Worm (Caenorhabditis elegans) whole organism, L3 larva: ENCODE results near the gene F40G12.6.

Experiments
- R02D3.7 ChIP-seq: fragments of 150-350 bp; optimal IDR thresholded peaks from 2 replicates; lab custom pipeline; 2014; ENCODE audit warnings: missing biosample characterization, missing genetic modification characterization
- ZK546.5 ChIP-seq: sonication (generic microtip); optimal IDR thresholded peaks from 2 replicates; lab custom pipeline; 2017; ENCODE audit warnings: missing biosample characterization, missing genetic modification characterization
- aly-2 ChIP-seq: fragments of 150-350 bp; optimal IDR thresholded peaks from 2 replicates; lab custom pipeline; 2014; ENCODE audit warnings: missing biosample characterization, missing genetic modification characterization
- ama-1 ChIP-seq: fragments of 150-350 bp; optimal IDR thresholded peaks from 2 replicates; lab custom pipeline; 2018
- ceh-16 ChIP-seq: sonication (generic microtip); optimal IDR thresholded peaks from 2 replicates; lab custom pipeline; 2017; ENCODE audit warnings: missing biosample characterization, missing genetic modification characterization
- ceh-28 ChIP-seq: fragments of 150-350 bp; optimal IDR thresholded peaks from 2 replicates; lab custom pipeline; 2014; ENCODE audit warnings: missing biosample characterization, missing genetic modification reagents, missing genetic modification characterization
- ceh-82 ChIP-seq: fragments of 150-350 bp; optimal IDR thresholded peaks from 2 replicates; lab custom pipeline; 2014; ENCODE audit warnings: missing biosample characterization, missing genetic modification characterization
- ceh-9 ChIP-seq: sonication (generic microtip); optimal IDR thresholded peaks from 2 replicates; lab custom pipeline; 2018; ENCODE audit warnings: missing biosample characterization, missing genetic modification characterization
- daf-12 ChIP-seq: fragments of 150-350 bp; optimal IDR thresholded peaks from 2 replicates; lab custom pipeline; 2014; ENCODE audit warnings: missing biosample characterization, missing genetic modification reagents, missing genetic modification characterization
- egl-27 ChIP-seq: sonication (generic microtip); optimal IDR thresholded peaks from 4 replicates; lab custom pipeline; 2017; ENCODE audit warnings: missing biosample characterization, missing genetic modification reagents, missing genetic modification characterization
- egl-5 ChIP-seq: fragments of 150-350 bp; optimal IDR thresholded peaks from 2 replicates; lab custom pipeline; 2017; ENCODE audit warnings: missing biosample characterization, missing genetic modification reagents, missing genetic modification characterization, inconsistent platforms
- elt-1 ChIP-seq: fragments of 150-350 bp; optimal IDR thresholded peaks from 2 replicates; lab custom pipeline; 2014; ENCODE audit warnings: missing biosample characterization, missing genetic modification characterization
- elt-2 ChIP-seq: sonication (generic microtip); optimal IDR thresholded peaks from 2 replicates; lab custom pipeline; 2016; ENCODE audit warnings: missing genetic modification reagents, mild to moderate bottlenecking, missing genetic modification characterization, missing compliant biosample characterization
- eor-1 ChIP-seq, 2 experiments: fragments of 150-350 bp; optimal IDR thresholded peaks; 2 replicates each; lab custom pipeline; 2014 to 2018; ENCODE audit warnings: missing biosample characterization in 2 of 2, missing genetic modification characterization in 2 of 2
- fkh-10 ChIP-seq: sonication (generic microtip); optimal IDR thresholded peaks from 2 replicates; lab custom pipeline; 2017; ENCODE audit warnings: missing biosample characterization, missing genetic modification reagents, missing genetic modification characterization
- fkh-2 ChIP-seq: fragments of 150-350 bp; optimal IDR thresholded peaks from 2 replicates; lab custom pipeline; 2014; ENCODE audit warnings: missing biosample characterization, missing genetic modification reagents, missing genetic modification characterization
- fos-1 ChIP-seq: fragments of 150-350 bp; optimal IDR thresholded peaks from 2 replicates; lab custom pipeline; 2014; ENCODE audit warnings: missing biosample characterization, missing genetic modification characterization
- jun-1 ChIP-seq: fragments of 150-350 bp; optimal IDR thresholded peaks from 2 replicates; lab custom pipeline; 2014; ENCODE audit warnings: missing biosample characterization, missing genetic modification reagents, missing genetic modification characterization
- lin-15B ChIP-seq: fragments of 150-350 bp; optimal IDR thresholded peaks from 2 replicates; lab custom pipeline; 2014; ENCODE audit warnings: missing biosample characterization, missing genetic modification characterization
- lin-39 ChIP-seq: fragments of 150-350 bp; optimal IDR thresholded peaks from 2 replicates; lab custom pipeline; 2018; ENCODE audit warnings: missing biosample characterization, missing genetic modification reagents, missing genetic modification characterization
- lsy-12 ChIP-seq: sonication (generic microtip); optimal IDR thresholded peaks from 2 replicates; lab custom pipeline; 2016; ENCODE audit warnings: mild to moderate bottlenecking, missing genetic modification characterization, missing compliant biosample characterization
- mdl-1 ChIP-seq: fragments of 150-350 bp; optimal IDR thresholded peaks from 2 replicates; lab custom pipeline; 2014; ENCODE audit warnings: missing biosample characterization, missing genetic modification characterization
- nhr-11 ChIP-seq: fragments of 150-350 bp; optimal IDR thresholded peaks from 2 replicates; lab custom pipeline; 2014; ENCODE audit warnings: missing biosample characterization, missing genetic modification characterization
- nhr-12 ChIP-seq: fragments of 150-350 bp; optimal IDR thresholded peaks from 2 replicates; lab custom pipeline; 2014; ENCODE audit warnings: missing biosample characterization, missing genetic modification characterization
- nhr-237 ChIP-seq: fragments of 150-350 bp; optimal IDR thresholded peaks from 2 replicates; lab custom pipeline; 2014; ENCODE audit warnings: missing biosample characterization, missing genetic modification characterization
- nhr-25 ChIP-seq: sonication (generic microtip); optimal IDR thresholded peaks from 2 replicates; lab custom pipeline; 2017; ENCODE audit warnings: missing biosample characterization, missing genetic modification characterization
- nhr-28 ChIP-seq: fragments of 150-350 bp; optimal IDR thresholded peaks from 2 replicates; lab custom pipeline; 2014; ENCODE audit warnings: missing biosample characterization, missing genetic modification characterization
- nhr-43 ChIP-seq: sonication (generic microtip); optimal IDR thresholded peaks from 2 replicates; lab custom pipeline; 2016; ENCODE audit warnings: mild to moderate bottlenecking, missing genetic modification characterization, missing compliant biosample characterization; ENCODE audit not compliant: poor library complexity, severe bottlenecking
- nhr-67 ChIP-seq: fragments of 150-350 bp; optimal IDR thresholded peaks from 2 replicates; lab custom pipeline; 2014; ENCODE audit warnings: missing biosample characterization, missing genetic modification characterization
- nhr-77 ChIP-seq: fragments of 150-350 bp; optimal IDR thresholded peaks from 2 replicates; lab custom pipeline; 2014; ENCODE audit warnings: missing biosample characterization, missing genetic modification characterization
- pha-4 ChIP-seq: fragments of 150-350 bp; optimal IDR thresholded peaks from 2 replicates; lab custom pipeline; 2014; ENCODE audit warnings: missing biosample characterization, missing genetic modification reagents, missing genetic modification characterization
- pqm-1 ChIP-seq: fragments of 150-350 bp; optimal IDR thresholded peaks from 2 replicates; lab custom pipeline; 2017; ENCODE audit warnings: missing biosample characterization, missing genetic modification characterization, inconsistent platforms
- sea-2 ChIP-seq: fragments of 150-350 bp; sonication (generic microtip); optimal IDR thresholded peaks from 4 replicates; lab custom pipeline; 2014; ENCODE audit warnings: missing biosample characterization, missing genetic modification reagents, missing genetic modification characterization
- tbx-2 ChIP-seq: sonication (generic microtip); optimal IDR thresholded peaks from 2 replicates; lab custom pipeline; 2016; ENCODE audit warnings: mild to moderate bottlenecking, missing genetic modification characterization, missing compliant biosample characterization
- unc-39 ChIP-seq: sonication (generic microtip); optimal IDR thresholded peaks from 4 replicates; lab custom pipeline; 2017; ENCODE audit warnings: missing biosample characterization, missing genetic modification characterization
- zag-1 ChIP-seq: fragments of 150-350 bp; optimal IDR thresholded peaks from 2 replicates; lab custom pipeline; 2014; ENCODE audit warnings: missing biosample characterization, missing genetic modification characterization
- ztf-11 ChIP-seq: fragments of 150-350 bp; optimal IDR thresholded peaks from 2 replicates; lab custom pipeline; 2014; ENCODE audit warnings: missing biosample characterization, missing genetic modification characterization

The F40G12.6 gene

DNA sequence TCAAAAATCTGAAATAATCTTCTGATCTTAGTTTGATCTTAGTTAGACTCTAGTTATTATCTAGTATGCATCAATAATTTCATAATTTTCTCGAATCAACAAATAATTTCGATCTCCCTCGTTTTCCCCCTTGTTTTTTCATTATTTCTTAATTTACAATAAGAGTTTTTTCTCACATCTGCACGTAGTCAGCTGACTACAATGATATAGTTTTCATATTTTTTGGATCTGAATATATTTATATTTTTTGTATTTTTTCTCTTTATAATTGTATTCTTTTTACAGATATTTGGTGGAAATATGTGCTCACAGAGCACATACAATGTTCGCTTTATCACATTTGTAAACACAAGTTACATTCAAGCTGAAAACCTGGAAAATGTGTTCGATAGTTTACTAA lies 29.0 kb downstream of the F40G12.6 start, which contains the start of gene sre-7:
sre-7 (plus strand) TSS at position 301 of the 400 bp plus-strand sequence.
- TF ChIP-seq jun-1 (tag; lab: Kevin White, UChicago) (no peak), ZK546.5 (no peak), ztf-11 (tag; lab: Kevin White, UChicago) (no peak), R02D3.7 (tag; lab: Kevin White, UChicago) (no peak), mdl-1 (no peak), zag-1 (tag; lab: Kevin White, UChicago) (no peak), daf-12 (no peak), elt-2 (tag; lab: Kevin White, UChicago) (no peak), ama-1 (lab: Kevin White, UChicago) (no peak), ceh-82 (tag; lab: Kevin White, UChicago) (no peak), nhr-237 (tag; lab: Kevin White, UChicago) (no peak), sea-2 (GFP tag; lab: Kevin White, UChicago) (no peak), fos-1 (tag; lab: Kevin White, UChicago) (no peak), nhr-77 (tag; lab: Kevin White, UChicago) (no peak), ceh-28 (no peak)

DNA sequence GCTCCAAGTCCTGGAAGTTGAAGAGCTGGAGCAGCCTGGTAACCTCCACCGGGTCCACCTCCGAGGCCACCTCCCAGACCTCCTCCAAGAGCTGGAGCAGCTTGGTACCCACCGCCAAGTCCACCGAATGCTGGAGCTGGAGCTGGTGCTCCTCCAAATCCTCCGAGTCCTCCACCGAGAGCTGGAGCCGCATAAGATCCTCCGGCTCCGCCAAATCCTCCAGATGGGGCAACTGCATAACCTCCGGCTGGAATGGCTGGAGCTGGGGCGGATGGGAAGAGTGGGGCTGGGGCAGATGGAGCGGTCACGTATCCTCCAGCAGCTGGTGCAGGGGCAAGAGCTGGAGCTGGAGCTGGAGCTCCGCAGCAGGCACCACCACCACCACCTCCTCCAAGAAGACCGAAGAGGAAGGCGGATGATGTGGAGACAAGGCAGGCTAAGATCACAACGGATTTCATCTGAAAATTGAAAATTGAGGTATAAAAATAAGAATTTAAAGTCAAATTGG lies 32.2 kb downstream of the F40G12.6 start, which contains the start of gene K02E11.10:
K02E11.10 (minus strand) TSS at position 458 of the 508 bp plus-strand sequence.
- TF ChIP-seq aly-2 (tag; lab: Kevin White, UChicago), result no peak
- TF ChIP-seq, all 47 proteins: peak for 0

DNA sequence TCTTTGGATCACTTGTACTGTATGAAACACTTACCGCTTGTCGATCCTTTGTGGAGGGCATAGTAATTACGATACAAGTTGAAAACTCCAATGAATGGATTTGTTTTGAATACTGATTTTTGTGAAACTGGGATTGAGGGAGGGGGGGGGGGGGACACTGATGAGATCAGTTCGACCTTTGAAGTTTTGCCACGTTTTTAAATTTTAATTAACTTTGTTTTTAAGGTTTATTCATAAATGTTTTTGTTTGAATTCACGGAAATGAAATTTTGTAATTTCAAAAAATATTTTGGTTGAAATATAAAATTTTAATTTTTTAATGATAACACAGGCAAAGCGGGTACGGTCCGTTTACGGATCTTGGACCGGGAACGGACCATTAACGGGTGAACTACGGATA lies 37.0 kb downstream of the F40G12.6 start, which contains the start of gene ent-3:
ent-3 (minus strand) TSS at position 101 of the 400 bp plus-strand sequence.
- TF ChIP-seq ZK546.5 (no peak), nhr-28 (no peak), ceh-9 (no peak), eor-1 (tag; optimal IDR thresholded peaks at IDR 0.05; lab: Kevin White, UChicago) (no peak), R02D3.7 (tag; lab: Kevin White, UChicago) (no peak), fkh-10 (GFP tag; lab: Kevin White, UChicago) (no peak), lin-15B (tag; lab: Kevin White, UChicago) (no peak), pqm-1 (tag; lab: Kevin White, UChicago) (no peak), unc-39 (tag; lab: Kevin White, UChicago) (no peak), ceh-16 (tag; lab: Kevin White, UChicago) (no peak), mdl-1 (no peak), elt-1 (no peak), egl-27 (tag; lab: Kevin White, UChicago) (no peak), lin-39 (tag; lab: Kevin White, UChicago) (no peak), elt-2 (tag; lab: Kevin White, UChicago) (no peak), ztf-11 (tag; lab: Kevin White, UChicago) (no peak), egl-5 (no peak), lsy-12 (tag; lab: Kevin White, UChicago) (no peak), sea-2 (GFP tag; lab: Kevin White, UChicago) (no peak)

DNA sequence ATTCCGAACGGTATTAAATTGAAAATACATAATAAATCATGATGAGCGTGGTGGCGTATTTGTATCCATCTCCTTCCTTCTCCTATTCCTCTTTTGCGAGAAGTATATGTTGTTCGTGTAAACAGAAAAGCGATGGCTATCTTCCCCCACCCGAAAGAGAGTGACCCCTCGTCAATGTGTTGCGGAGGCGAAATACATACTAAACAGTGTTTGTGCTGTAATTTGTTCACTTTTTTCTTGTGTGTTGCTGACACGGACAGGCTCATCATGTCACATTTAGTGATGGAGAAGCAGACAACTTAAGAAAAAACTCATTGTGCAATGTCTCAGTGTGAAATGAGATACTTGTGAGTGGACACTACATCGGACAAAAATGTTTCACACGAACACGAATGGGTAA lies 41.3 kb downstream of the F40G12.6 start:
- no peak for TF ChIP-seq nhr-77 (tag; lab: Kevin White, UChicago)
- TF ChIP-seq ceh-16 (tag; lab: Kevin White, UChicago), result no peak
- TF ChIP-seq ceh-9, result no peak
- TF ChIP-seq zag-1 (tag; lab: Kevin White, UChicago), result no peak
- TF ChIP-seq daf-12, result no peak
- TF ChIP-seq tbx-2, result no peak

DNA sequence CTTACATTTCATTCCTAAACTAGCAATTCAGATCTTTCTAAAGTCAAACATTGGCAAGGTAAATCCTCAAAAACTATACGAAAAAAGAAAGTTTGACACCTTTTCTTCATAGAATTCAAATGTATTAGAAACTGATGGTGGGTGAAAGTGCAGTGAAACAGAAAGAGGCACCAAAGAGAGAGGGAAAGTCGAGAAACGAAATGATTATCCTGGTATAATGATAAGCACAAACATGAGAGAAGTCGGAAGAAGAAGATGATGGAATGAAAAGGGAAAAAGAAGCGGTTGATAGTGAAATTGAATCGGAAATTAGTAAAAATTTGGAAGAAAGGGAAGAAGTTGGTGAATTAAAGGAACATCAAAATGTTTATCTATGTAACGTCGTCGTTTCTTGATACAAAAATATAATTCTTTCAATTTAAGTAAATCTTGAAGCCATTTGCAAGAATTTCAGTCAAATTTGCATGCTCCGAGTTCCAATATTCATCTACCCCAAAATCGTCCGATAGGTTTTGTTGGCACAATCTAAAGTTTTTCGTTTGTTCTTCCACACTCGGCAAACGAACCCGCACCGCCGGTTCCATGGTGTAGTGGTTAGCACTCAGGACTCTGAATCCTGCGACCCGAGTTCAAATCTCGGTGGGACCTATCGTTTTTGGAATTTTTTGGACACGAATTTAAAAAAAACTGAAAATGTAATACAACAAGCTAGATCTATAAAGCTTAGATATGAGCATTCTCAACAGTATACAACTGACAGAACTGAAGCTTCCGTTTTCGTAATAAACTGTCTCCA lies 41.9 kb downstream of the F40G12.6 start:
- no peak for TF ChIP-seq nhr-43 (tag; lab: Kevin White, UChicago)
- no peak for TF ChIP-seq ceh-82 (tag; lab: Kevin White, UChicago)
- TF ChIP-seq ztf-11 (tag; lab: Kevin White, UChicago), result no peak
- TF ChIP-seq nhr-11, result no peak
- TF ChIP-seq R02D3.7 (tag; lab: Kevin White, UChicago), result no peak
- TF ChIP-seq fkh-2 (tag; lab: Kevin White, UChicago), result no peak
- TF ChIP-seq pha-4 (tag; lab: Kevin White, UChicago), result no peak
- TF ChIP-seq elt-2 (tag; lab: Kevin White, UChicago), result no peak
- TF ChIP-seq lin-39 (tag; lab: Kevin White, UChicago), result no peak
- TF ChIP-seq ceh-16 (tag; lab: Kevin White, UChicago), result no peak
- no peak for TF ChIP-seq nhr-67 (tag; lab: Kevin White, UChicago)
- no peak for TF ChIP-seq zag-1 (tag; lab: Kevin White, UChicago)
- TF ChIP-seq egl-5, result no peak
- TF ChIP-seq nhr-12 (tag; lab: Kevin White, UChicago), result no peak
- TF ChIP-seq nhr-25, result no peak
- no peak for TF ChIP-seq daf-12
